Fruit fly (Drosophila melanogaster) whole organism, prepupa: ENCODE measurements around the gene CG7789.

Source experiments
- Blimp-1 ChIP-seq: fragments of 200-800 bp; sonication (Bioruptor generic); optimal IDR thresholded peaks from 3 replicates; lab custom pipeline; 2017; ENCODE audit warnings: missing biosample characterization, missing genetic modification characterization, mild to moderate bottlenecking, moderate library complexity, missing genetic modification reagents
- CG10631 ChIP-seq: fragments of 200-800 bp; sonication (Bioruptor generic); optimal IDR thresholded peaks from 2 replicates; lab custom pipeline; 2016; ENCODE audit warnings: missing biosample characterization, missing genetic modification characterization
- CG10669 ChIP-seq: fragments of 200-800 bp; sonication (Bioruptor generic); optimal IDR thresholded peaks from 3 replicates; lab custom pipeline; 2018; ENCODE audit warnings: missing biosample characterization, mild to moderate bottlenecking, missing genetic modification characterization, moderate library complexity
- CG11294 ChIP-seq: fragments of 200-800 bp; sonication (Bioruptor generic); IDR thresholded peaks from 2 replicates; pipeline ENCODE4 v1.3.6; 2022; ENCODE audit warnings: missing biosample characterization, missing genetic modification characterization
- CG11762 ChIP-seq: fragments of 200-800 bp; sonication (Bioruptor generic); optimal IDR thresholded peaks from 3 replicates; lab custom pipeline; 2016; ENCODE audit warnings: missing biosample characterization, missing genetic modification characterization; ENCODE audit not compliant: insufficient read depth
- CG15336 ChIP-seq: fragments of 200-800 bp; sonication (Bioruptor generic); IDR thresholded peaks from 2 replicates; pipeline ENCODE4 v1.3.6; 2022; ENCODE audit warnings: missing biosample characterization, missing genetic modification characterization
- CG1621 ChIP-seq: fragments of 200-800 bp; sonication (Bioruptor generic); optimal IDR thresholded peaks from 3 replicates; lab custom pipeline; 2018; ENCODE audit warnings: missing biosample characterization, mild to moderate bottlenecking, missing genetic modification characterization
- CG16779 ChIP-seq: fragments of 200-800 bp; sonication (Bioruptor generic); optimal IDR thresholded peaks from 3 replicates; lab custom pipeline; 2017; ENCODE audit warnings: missing biosample characterization, mild to moderate bottlenecking, missing genetic modification characterization
- CG3032 ChIP-seq: fragments of 200-800 bp; optimal IDR thresholded peaks from 2 replicates; lab custom pipeline; 2019; ENCODE audit warnings: missing biosample characterization, mild to moderate bottlenecking, missing genetic modification characterization, moderate library complexity
- CG32006 ChIP-seq: fragments of 200-800 bp; sonication (Bioruptor generic); optimal IDR thresholded peaks from 3 replicates; lab custom pipeline; 2017; ENCODE audit warnings: missing biosample characterization, mild to moderate bottlenecking, missing genetic modification characterization
- CG34406 ChIP-seq: fragments of 200-800 bp; sonication (Bioruptor generic); optimal IDR thresholded peaks from 3 replicates; lab custom pipeline; 2016; ENCODE audit warnings: missing biosample characterization, missing genetic modification characterization
- CG3919 ChIP-seq: fragments of 200-800 bp; sonication (Bioruptor generic); optimal IDR thresholded peaks from 3 replicates; lab custom pipeline; 2016; ENCODE audit warnings: missing biosample characterization, missing genetic modification characterization
- CG4318 ChIP-seq: fragments of 200-800 bp; sonication (Bioruptor generic); optimal IDR thresholded peaks from 3 replicates; lab custom pipeline; 2017; ENCODE audit warnings: missing biosample characterization, mild to moderate bottlenecking, missing genetic modification characterization
- CG6163 ChIP-seq: fragments of 200-800 bp; sonication (Bioruptor generic); IDR thresholded peaks from 3 replicates; pipeline ENCODE4 v1.3.6; 2022; ENCODE audit warnings: missing biosample characterization, missing genetic modification characterization
- CG6276 ChIP-seq: fragments of 200-800 bp; sonication (Bioruptor generic); optimal IDR thresholded peaks from 2 replicates; lab custom pipeline; 2017; ENCODE audit warnings: missing biosample characterization, mild to moderate bottlenecking, missing genetic modification characterization
- CG6792 ChIP-seq: fragments of 200-800 bp; sonication (Bioruptor generic); optimal IDR thresholded peaks from 3 replicates; lab custom pipeline; 2016; ENCODE audit warnings: missing biosample characterization, missing genetic modification characterization
- CG6808 ChIP-seq: fragments of 200-800 bp; sonication (Bioruptor generic); optimal IDR thresholded peaks from 3 replicates; lab custom pipeline; 2017; ENCODE audit warnings: missing biosample characterization, missing genetic modification characterization, mild to moderate bottlenecking, moderate library complexity, missing genetic modification reagents
- CG6854 ChIP-seq: fragments of 200-800 bp; sonication (Bioruptor generic); optimal IDR thresholded peaks from 2 replicates; lab custom pipeline; 2017; ENCODE audit warnings: missing biosample characterization, mild to moderate bottlenecking, missing genetic modification characterization
- CG8119 ChIP-seq: fragments of 200-800 bp; sonication (Bioruptor generic); IDR thresholded peaks from 3 replicates; pipeline ENCODE4 v1.3.6; 2022; ENCODE audit warnings: missing biosample characterization, missing genetic modification characterization
- CG8319 ChIP-seq: fragments of 200-800 bp; sonication (Bioruptor generic); optimal IDR thresholded peaks from 3 replicates; lab custom pipeline; 2016; ENCODE audit warnings: missing biosample characterization, missing genetic modification characterization
- Eip75B ChIP-seq: fragments of 200-800 bp; sonication (Bioruptor generic); optimal IDR thresholded peaks from 3 replicates; lab custom pipeline; 2016; ENCODE audit warnings: missing biosample characterization, missing genetic modification characterization
- Eip78C ChIP-seq: fragments of 200-800 bp; sonication (Bioruptor generic); peaks from one replicate; lab custom pipeline; 2016; ENCODE audit warnings: missing biosample characterization, missing genetic modification characterization
- Eip93F ChIP-seq: fragments of 200-800 bp; sonication (Bioruptor generic); optimal IDR thresholded peaks from 2 replicates; lab custom pipeline; 2016; ENCODE audit warnings: missing biosample characterization, mild to moderate bottlenecking, missing genetic modification characterization
- Gug ChIP-seq: fragments of 200-800 bp; sonication (Bioruptor generic); IDR thresholded peaks from 2 replicates; pipeline ENCODE4 v1.3.6; 2022; ENCODE audit warnings: missing biosample characterization, missing genetic modification characterization
- Hr38 ChIP-seq: sonication (Bioruptor generic); optimal IDR thresholded peaks from 2 replicates; lab custom pipeline; 2016; ENCODE audit warnings: missing biosample characterization, missing genetic modification characterization
- Hr39 ChIP-seq: fragments of 200-800 bp; sonication (Bioruptor generic); optimal IDR thresholded peaks from 2 replicates; lab custom pipeline; 2016; ENCODE audit warnings: missing biosample characterization, missing genetic modification characterization
- Hr4 ChIP-seq: fragments of 200-800 bp; sonication (Bioruptor generic); optimal IDR thresholded peaks from 3 replicates; lab custom pipeline; 2016; ENCODE audit warnings: missing biosample characterization, missing genetic modification characterization
- Lpt ChIP-seq: fragments of 200-800 bp; sonication (Bioruptor generic); optimal IDR thresholded peaks from 3 replicates; lab custom pipeline; 2016; ENCODE audit warnings: missing biosample characterization, missing genetic modification characterization
- Met ChIP-seq: fragments of 200-800 bp; sonication (Bioruptor generic); optimal IDR thresholded peaks from 3 replicates; lab custom pipeline; 2016; ENCODE audit warnings: missing biosample characterization, missing genetic modification characterization
- OdsH ChIP-seq: fragments of 200-800 bp; sonication (Bioruptor generic); optimal IDR thresholded peaks from 3 replicates; lab custom pipeline; 2016; ENCODE audit warnings: missing biosample characterization, missing genetic modification characterization
- Smox ChIP-seq: fragments of 200-800 bp; sonication (Bioruptor generic); optimal IDR thresholded peaks from 3 replicates; lab custom pipeline; 2016; ENCODE audit warnings: missing biosample characterization, missing genetic modification characterization
- Sox102F ChIP-seq: fragments of 200-800 bp; sonication (Bioruptor generic); optimal IDR thresholded peaks from 2 replicates; lab custom pipeline; 2016; ENCODE audit warnings: missing biosample characterization, mild to moderate bottlenecking, missing genetic modification characterization
- Sox14 ChIP-seq: fragments of 200-800 bp; sonication (Bioruptor generic); optimal IDR thresholded peaks from 3 replicates; lab custom pipeline; 2016; ENCODE audit warnings: missing biosample characterization, missing genetic modification characterization
- Sox15 ChIP-seq: fragments of 200-800 bp; sonication (Bioruptor generic); optimal IDR thresholded peaks from 3 replicates; lab custom pipeline; 2016; ENCODE audit warnings: missing biosample characterization, missing genetic modification characterization
- achi ChIP-seq: fragments of 200-800 bp; sonication (Bioruptor generic); optimal IDR thresholded peaks from 3 replicates; lab custom pipeline; 2016; ENCODE audit warnings: missing biosample characterization, missing genetic modification characterization
- acj6 ChIP-seq: fragments of 200-800 bp; sonication (Bioruptor generic); optimal IDR thresholded peaks from 3 replicates; lab custom pipeline; 2016; ENCODE audit warnings: missing biosample characterization, missing genetic modification characterization
- cyc ChIP-seq: fragments of 200-800 bp; sonication (Bioruptor generic); optimal IDR thresholded peaks from 3 replicates; lab custom pipeline; 2016; ENCODE audit warnings: missing biosample characterization, missing genetic modification characterization
- dac ChIP-seq: fragments of 200-800 bp; sonication (Bioruptor generic); optimal IDR thresholded peaks from 2 replicates; lab custom pipeline; 2017; ENCODE audit warnings: missing biosample characterization, mild to moderate bottlenecking, missing genetic modification characterization
- esn ChIP-seq: fragments of 200-800 bp; sonication (Bioruptor generic); optimal IDR thresholded peaks from 2 replicates; lab custom pipeline; 2016; ENCODE audit warnings: missing biosample characterization, mild to moderate bottlenecking, missing genetic modification characterization, moderate library complexity
- fd85E ChIP-seq: fragments of 200-800 bp; sonication (Bioruptor generic); optimal IDR thresholded peaks from 3 replicates; lab custom pipeline; 2016; ENCODE audit warnings: missing biosample characterization, missing genetic modification characterization
- fkh ChIP-seq: fragments of 200-800 bp; sonication (Bioruptor generic); optimal IDR thresholded peaks from 3 replicates; lab custom pipeline; 2017; ENCODE audit warnings: missing biosample characterization, mild to moderate bottlenecking, missing genetic modification characterization, moderate library complexity
- lz ChIP-seq: fragments of 200-800 bp; sonication (Bioruptor generic); optimal IDR thresholded peaks from 3 replicates; lab custom pipeline; 2016; ENCODE audit warnings: missing biosample characterization, missing genetic modification characterization
- net ChIP-seq: fragments of 200-800 bp; sonication (Bioruptor generic); optimal IDR thresholded peaks from 3 replicates; lab custom pipeline; 2016; ENCODE audit warnings: missing biosample characterization, missing genetic modification characterization
- pdm3 ChIP-seq: fragments of 200-800 bp; sonication (Bioruptor generic); optimal IDR thresholded peaks from 3 replicates; lab custom pipeline; 2016; ENCODE audit warnings: missing biosample characterization, missing genetic modification characterization
- salr ChIP-seq, 2 experiments: fragments of 200-800 bp; sonication (Bioruptor generic); optimal IDR thresholded peaks; 3 replicates each; lab custom pipeline; 2016 to 2018; ENCODE audit warnings: missing biosample characterization in 2 of 2, missing genetic modification characterization in 2 of 2, mild to moderate bottlenecking in 1 of 2
- spab ChIP-seq: fragments of 200-800 bp; sonication (Bioruptor generic); optimal IDR thresholded peaks from 2 replicates; lab custom pipeline; 2017; ENCODE audit warnings: missing biosample characterization, mild to moderate bottlenecking, missing genetic modification characterization, missing genetic modification reagents
- topi ChIP-seq: fragments of 200-800 bp; sonication (Bioruptor generic); optimal IDR thresholded peaks from 3 replicates; lab custom pipeline; 2016; ENCODE audit warnings: missing biosample characterization, missing genetic modification characterization
- vri ChIP-seq: fragments of 200-800 bp; sonication (Bioruptor generic); optimal IDR thresholded peaks from 3 replicates; lab custom pipeline; 2016; ENCODE audit warnings: missing biosample characterization, mild to moderate bottlenecking, missing genetic modification characterization

CG7789 gene

dm6 chr3R:29762297-29762696 is 40.7 kb upstream of the CG7789 start (continued):
- TF ChIP-seq spab (GFP tag; lab: Kevin White, UChicago), result peak; percentile 29
- TF ChIP-seq CG32006 (GFP tag; lab: Kevin White, UChicago), result peak; percentile 55
- peak; percentile 38 for TF ChIP-seq pdm3 (GFP tag; lab: Kevin White, UChicago)
- no peak for TF ChIP-seq fkh (GFP tag; lab: Kevin White, UChicago)
- peak; percentile 50 for TF ChIP-seq achi (GFP tag; lab: Kevin White, UChicago)
- peak; percentile 19 for TF ChIP-seq CG11762 (GFP tag; lab: Kevin White, UChicago)
- no peak for TF ChIP-seq fd85E (GFP tag; lab: Kevin White, UChicago)

- peak; percentile 97 for TF ChIP-seq CG3919 (GFP tag; lab: Kevin White, UChicago)
- peak; percentile 95 for TF ChIP-seq CG8319 (GFP tag; lab: Kevin White, UChicago)
- TF ChIP-seq CG16779, result peak; percentile 38
- peak; percentile 90 for TF ChIP-seq achi (GFP tag; lab: Kevin White, UChicago)
- TF ChIP-seq CG6792 (GFP tag; lab: Kevin White, UChicago), result peak; percentile 95
- peak; percentile 76 for TF ChIP-seq CG3032 (tag; lab: Kevin White, UChicago)
- TF ChIP-seq Sox14 (GFP tag; lab: Kevin White, UChicago), result peak; percentile 97
- TF ChIP-seq CG6808, result peak; percentile 66
- TF ChIP-seq CG32006 (GFP tag; lab: Kevin White, UChicago), result peak; percentile 70
- peak; percentile 22 for TF ChIP-seq CG4318 (GFP tag; lab: Kevin White, UChicago)
- peak; percentile 99 for TF ChIP-seq Hr39 (GFP tag; lab: Kevin White, UChicago)
- no peak for TF ChIP-seq fkh (GFP tag; lab: Kevin White, UChicago)
- peak; percentile 94 for TF ChIP-seq OdsH (GFP tag; lab: Kevin White, UChicago)
- TF ChIP-seq CG1621 (tag; lab: Kevin White, UChicago), result peak; percentile 72
- TF ChIP-seq CG11762 (GFP tag; lab: Kevin White, UChicago), result peak; percentile 90
- TF ChIP-seq CG34406 (GFP tag; lab: Kevin White, UChicago), result peak; percentile 94
- TF ChIP-seq Blimp-1 (GFP tag; lab: Kevin White, UChicago), result peak; percentile 92
- peak; percentile 86 for TF ChIP-seq net (GFP tag; lab: Kevin White, UChicago)
- TF ChIP-seq Eip93F, result peak; percentile 96
- peak; percentile 96 for TF ChIP-seq acj6
- TF ChIP-seq Hr38 (GFP tag; lab: Kevin White, UChicago), result no peak
- TF ChIP-seq lz (GFP tag; lab: Kevin White, UChicago), result peak; percentile 98
- TF ChIP-seq pdm3 (GFP tag; lab: Kevin White, UChicago), result peak; percentile 94
- TF ChIP-seq CG6854 (GFP tag; lab: Kevin White, UChicago), result peak; percentile 96
- peak; percentile 96 for TF ChIP-seq vri
- TF ChIP-seq Eip78C (GFP tag; lab: Kevin White, UChicago), result peak; percentile 98
- TF ChIP-seq salr (GFP tag; optimal IDR thresholded peaks at IDR 0.05; lab: Kevin White, UChicago), result peak; percentile 61 to 65
- peak; percentile 90 for TF ChIP-seq CG6163
- peak; percentile 72; the same call in 2 of the 3 replicates for TF ChIP-seq CG8119 (GFP tag; lab: Robert Waterston, UW)
- TF ChIP-seq esn (GFP tag; lab: Kevin White, UChicago), result peak; percentile 99
- peak; percentile 65; the same call in 1 of the 2 replicates for TF ChIP-seq CG11294 (GFP tag; lab: Robert Waterston, UW)
- peak; percentile 48 for TF ChIP-seq CG6276 (GFP tag; lab: Kevin White, UChicago)
- TF ChIP-seq CG10669 (GFP tag; lab: Kevin White, UChicago), result peak; percentile 83
- peak; percentile 97 for TF ChIP-seq Met
- peak; percentile 98 for TF ChIP-seq Smox (GFP tag; lab: Kevin White, UChicago)
- TF ChIP-seq cyc (GFP tag; lab: Kevin White, UChicago), result peak; percentile 99
- peak; percentile 83 for TF ChIP-seq fd85E (GFP tag; lab: Kevin White, UChicago)
- no peak for TF ChIP-seq dac (GFP tag; lab: Kevin White, UChicago)
- peak; percentile 89 for TF ChIP-seq CG10631 (GFP tag; lab: Kevin White, UChicago)
- peak; percentile 79 for TF ChIP-seq Hr4 (GFP tag; lab: Kevin White, UChicago)
- peak; percentile 77 for TF ChIP-seq CG15336 (GFP tag; lab: Robert Waterston, UW)
- TF ChIP-seq Lpt (GFP tag; lab: Kevin White, UChicago), result peak; percentile 67
- peak; percentile 96 for TF ChIP-seq Sox15
- peak; percentile 93 for TF ChIP-seq Eip75B (GFP tag; lab: Kevin White, UChicago)
- TF ChIP-seq topi (GFP tag; lab: Kevin White, UChicago), result peak; percentile 99
- TF ChIP-seq Sox102F (GFP tag; lab: Kevin White, UChicago), result peak; percentile 99
- peak; percentile 31; the same call in 1 of the 2 replicates for TF ChIP-seq Gug (GFP tag; lab: Robert Waterston, UW)
Measured at dm6 chr3R:29763154-29763553, 39.8 kb upstream of the CG7789 start.
